Worm (Caenorhabditis elegans) whole organism, L4/young adult: ENCODE measurements around the gene madf-3.

Source experiments
- W03F9.2 ChIP-seq: fragments of 150-350 bp; optimal IDR thresholded peaks from 2 replicates; lab custom pipeline; 2014; ENCODE audit warnings: missing biosample characterization, missing genetic modification characterization
- dao-5 ChIP-seq: sonication (generic microtip); optimal IDR thresholded peaks from 2 replicates; lab custom pipeline; 2016; ENCODE audit warnings: missing genotype, missing genetic modification characterization, moderate library complexity, missing compliant biosample characterization
- him-1 ChIP-seq: sonication (generic microtip); optimal IDR thresholded peaks from 2 replicates; lab custom pipeline; 2016; ENCODE audit warnings: missing genotype, missing genetic modification reagents, missing genetic modification characterization, missing compliant biosample characterization

The madf-3 gene

DNA sequence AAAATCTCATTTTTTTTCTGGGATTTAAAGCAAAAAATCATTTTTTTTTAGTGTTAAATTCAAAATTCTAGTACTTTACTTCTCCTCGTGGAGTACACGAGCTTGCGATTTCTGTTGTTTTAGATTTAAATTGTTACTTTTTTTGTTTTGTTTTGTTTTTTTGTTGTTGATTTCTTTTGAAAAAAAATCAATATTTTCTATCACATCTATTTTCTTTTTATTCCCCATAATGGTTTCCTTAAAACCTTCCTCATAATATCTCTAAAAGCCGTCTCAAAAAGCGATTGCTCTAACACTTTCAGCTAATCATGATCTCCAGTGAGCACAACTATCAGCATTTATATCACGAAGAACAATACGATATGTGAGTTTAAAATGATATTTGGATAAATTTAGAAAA is at the start of gene madf-3:
TSS of gene madf-3 (plus strand) at position 301 of the 400 bp plus-strand sequence.
- TF ChIP-seq W03F9.2 (tag; lab: Kevin White, UChicago) (no peak), him-1 (tag; lab: Kevin White, UChicago) (no peak)

DNA sequence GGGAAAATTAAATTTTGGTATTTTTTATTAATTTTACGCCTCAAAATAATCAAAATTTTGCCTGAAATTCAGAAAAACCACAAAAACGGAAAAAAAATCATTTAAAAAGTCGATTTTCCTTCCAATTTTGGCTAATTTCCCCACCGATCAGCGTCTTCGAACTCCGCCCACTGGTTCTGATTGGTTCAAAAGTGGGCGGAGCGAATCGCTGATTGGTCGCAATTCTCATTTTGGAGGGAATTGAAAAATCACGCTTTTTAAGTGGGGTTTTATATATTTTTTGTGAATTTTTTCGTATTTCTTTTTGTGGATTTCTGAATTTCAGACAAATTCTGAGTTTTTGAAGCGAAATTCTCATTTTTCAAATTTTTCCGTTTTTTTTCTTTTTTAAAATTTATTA is 47.6 kb upstream of the madf-3 start:
- TF ChIP-seq dao-5, result no peak

DNA sequence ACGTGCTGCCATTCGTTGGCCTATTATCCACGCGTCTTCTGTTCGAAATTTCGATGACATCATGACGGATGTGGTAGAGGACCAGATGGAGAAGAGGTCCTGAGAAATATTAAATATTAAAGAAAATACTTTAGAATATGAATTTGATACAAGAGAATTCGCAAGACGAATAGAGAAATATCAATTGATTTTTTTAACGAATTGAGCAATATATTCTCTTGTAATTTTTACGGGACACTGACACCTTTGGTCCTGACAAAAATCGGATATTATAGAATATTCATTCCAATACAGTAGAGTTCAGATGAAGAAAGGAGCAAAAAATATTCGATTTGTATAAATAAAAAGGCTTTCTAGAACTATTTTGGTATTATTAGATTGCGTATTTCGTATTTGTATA is 46.4 kb upstream of the madf-3 start, which contains the start of gene C01F1.6:
TSS of gene C01F1.6 (minus strand) at position 101 of the 400 bp plus-strand sequence.
- TF ChIP-seq dao-5, result no peak
- no peak for TF ChIP-seq him-1 (tag; lab: Kevin White, UChicago)
- no peak for TF ChIP-seq W03F9.2 (tag; lab: Kevin White, UChicago)

DNA sequence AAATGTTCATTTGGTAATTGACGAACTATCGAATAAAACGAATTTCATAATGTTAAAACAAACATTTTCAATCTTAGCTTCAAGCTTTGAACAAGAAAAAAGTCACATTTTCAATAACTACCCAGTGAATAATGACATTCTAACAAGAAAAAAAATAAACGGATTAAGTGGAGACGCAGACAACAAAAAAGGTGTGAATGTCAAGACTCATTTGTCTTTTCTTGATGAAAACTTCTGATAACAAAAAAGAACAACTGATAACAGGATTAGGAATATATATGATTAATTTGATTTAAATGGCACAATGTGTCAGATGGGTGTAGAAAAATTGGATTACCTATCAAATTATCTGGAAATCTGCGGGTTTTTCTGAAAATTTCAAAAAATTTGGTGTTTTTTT is 46.0 kb upstream of the madf-3 start:
- TF ChIP-seq dao-5 (no peak), W03F9.2 (tag; lab: Kevin White, UChicago) (no peak), him-1 (tag; lab: Kevin White, UChicago) (no peak)

DNA sequence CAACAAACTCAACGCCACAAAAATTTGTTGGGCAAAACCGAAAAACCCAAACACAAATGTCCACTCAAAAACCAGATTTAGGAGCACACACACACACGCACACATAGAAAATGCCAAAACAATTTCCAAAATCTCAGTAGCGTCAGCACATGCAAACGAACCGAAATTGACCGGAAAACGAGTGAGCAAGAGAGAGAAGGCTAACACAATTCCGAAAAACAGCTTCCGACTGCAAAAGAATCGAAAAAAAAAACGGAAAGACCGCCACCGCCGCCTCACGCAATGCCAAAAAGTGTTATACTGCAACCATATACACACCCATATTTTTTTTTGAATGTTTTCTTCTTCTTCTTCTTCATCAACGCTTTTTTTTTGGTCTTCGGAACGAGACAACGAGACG is 42.7 kb upstream of the madf-3 start:
- no peak for TF ChIP-seq W03F9.2 (tag; lab: Kevin White, UChicago)
- no peak for TF ChIP-seq dao-5
- TF ChIP-seq him-1 (tag; lab: Kevin White, UChicago), result no peak

DNA sequence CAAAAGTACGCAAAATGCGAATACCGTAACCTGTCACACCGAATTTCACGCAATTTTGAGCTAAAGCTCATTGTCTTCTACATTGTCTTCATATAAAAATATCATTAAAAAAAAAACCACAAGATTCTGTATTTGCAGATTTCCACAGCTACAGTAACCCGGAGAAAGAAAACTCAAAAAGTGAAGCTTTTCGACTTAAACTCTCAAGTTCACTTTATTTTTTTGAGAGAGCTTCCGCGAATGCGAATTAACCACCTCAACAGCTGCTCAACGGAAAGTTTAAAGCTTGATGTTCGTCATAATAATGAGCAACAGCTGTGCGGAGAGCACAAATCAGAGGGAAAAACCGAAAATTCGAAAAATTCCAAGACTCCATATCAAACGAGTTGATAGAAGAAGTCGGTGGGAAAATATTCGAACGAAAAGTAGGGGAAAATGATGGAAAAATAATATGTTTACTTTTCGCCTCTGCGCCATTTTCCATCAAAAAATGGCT is 41.5 kb upstream of the madf-3 start:
- no peak for TF ChIP-seq W03F9.2 (tag; lab: Kevin White, UChicago)
- no peak for TF ChIP-seq dao-5

DNA sequence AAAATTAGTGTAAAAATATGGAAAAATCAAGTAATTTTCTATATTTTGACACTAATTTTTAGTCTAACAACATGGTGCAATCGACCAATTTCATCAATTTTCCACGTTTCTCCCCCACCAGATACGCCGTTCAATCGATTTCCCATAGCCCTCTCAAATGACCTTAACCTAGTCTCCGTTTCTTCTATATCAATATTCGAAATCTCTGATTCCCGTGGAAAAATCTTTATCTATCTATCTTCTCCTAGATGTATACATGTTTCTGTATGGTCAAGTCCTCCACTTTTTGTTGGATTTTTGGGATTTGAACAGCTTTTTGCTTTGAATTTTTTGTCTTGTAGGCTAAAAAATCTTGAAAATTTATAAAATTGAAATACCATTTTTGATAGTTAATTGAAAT is 40.4 kb upstream of the madf-3 start:
- TF ChIP-seq dao-5, result no peak
- no peak for TF ChIP-seq W03F9.2 (tag; lab: Kevin White, UChicago)
- TF ChIP-seq him-1 (tag; lab: Kevin White, UChicago), result no peak

DNA sequence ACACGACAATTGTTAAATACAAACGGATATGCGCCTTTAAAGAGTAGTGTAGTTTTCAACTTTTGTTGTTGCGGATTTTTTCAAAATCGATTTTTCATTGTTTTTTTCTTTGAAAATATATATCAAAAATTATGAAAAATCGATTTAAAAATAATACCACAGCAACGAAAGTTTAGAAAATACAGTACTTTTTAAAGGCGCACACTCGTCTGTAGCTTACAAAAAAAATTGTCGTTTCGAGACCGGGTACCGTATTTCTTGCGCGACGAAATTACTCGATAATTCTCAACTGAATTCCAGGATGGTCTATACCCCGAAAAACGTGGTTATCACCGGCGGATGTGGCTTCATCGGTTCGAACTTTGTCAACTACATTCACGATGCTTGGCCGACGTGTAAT is 39.7 kb upstream of the madf-3 start, which contains the start of gene rml-4:
TSS of gene rml-4 (plus strand) at position 301 of the 400 bp plus-strand sequence.
- TF ChIP-seq him-1 (tag; lab: Kevin White, UChicago), result no peak
- no peak for TF ChIP-seq dao-5
- TF ChIP-seq W03F9.2 (tag; lab: Kevin White, UChicago), result no peak

DNA sequence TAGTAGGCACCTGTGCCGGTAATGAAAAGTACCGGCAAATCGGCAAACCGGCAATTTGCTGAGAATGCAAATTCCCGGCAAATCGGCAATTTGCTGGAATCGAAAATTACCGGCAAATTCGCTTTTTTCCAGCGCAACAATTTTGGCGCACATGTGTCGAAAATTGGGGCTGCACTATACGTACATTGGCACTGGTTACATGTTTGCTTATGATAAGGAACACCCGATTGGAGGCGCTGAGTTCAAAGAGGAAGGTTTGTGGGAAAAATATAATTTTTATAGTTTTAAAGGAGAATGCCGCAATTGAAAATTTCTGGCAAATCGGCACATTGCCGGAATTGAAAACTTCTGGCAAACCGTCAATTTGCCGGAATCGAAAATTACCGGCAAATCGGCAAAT is 37.3 kb upstream of the madf-3 start:
- TF ChIP-seq W03F9.2 (tag; lab: Kevin White, UChicago), result no peak
- no peak for TF ChIP-seq dao-5

DNA sequence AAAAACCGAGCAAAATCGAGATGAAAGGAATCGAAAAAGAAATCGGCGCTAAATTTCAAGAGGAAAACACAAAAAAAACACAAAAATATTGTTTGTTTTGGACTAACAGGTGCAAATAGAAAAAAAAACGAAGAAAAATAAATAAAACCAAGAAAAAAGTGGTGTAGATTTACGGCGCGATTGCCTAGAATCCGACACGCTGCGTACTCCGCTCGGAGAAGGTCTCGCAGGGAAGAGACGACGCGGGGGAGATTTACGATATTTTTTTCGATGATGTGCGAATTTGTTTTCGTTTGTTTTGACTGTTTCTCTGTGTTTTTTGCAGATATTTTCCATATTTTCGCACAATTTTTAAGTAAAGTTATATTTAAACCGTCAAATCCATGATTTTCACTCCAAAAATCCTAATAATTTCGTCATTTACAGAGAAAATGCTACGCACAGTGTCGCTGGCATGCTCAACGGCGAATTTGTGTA is 35.3 kb upstream of the madf-3 start, which contains the start of gene sco-1:
TSS of gene sco-1 (plus strand) at position 427 of the 477 bp plus-strand sequence.
- peak; percentile 95 for TF ChIP-seq W03F9.2 (tag; lab: Kevin White, UChicago)
- no peak for TF ChIP-seq dao-5
- peak; percentile 92 for TF ChIP-seq him-1 (tag; lab: Kevin White, UChicago)

DNA sequence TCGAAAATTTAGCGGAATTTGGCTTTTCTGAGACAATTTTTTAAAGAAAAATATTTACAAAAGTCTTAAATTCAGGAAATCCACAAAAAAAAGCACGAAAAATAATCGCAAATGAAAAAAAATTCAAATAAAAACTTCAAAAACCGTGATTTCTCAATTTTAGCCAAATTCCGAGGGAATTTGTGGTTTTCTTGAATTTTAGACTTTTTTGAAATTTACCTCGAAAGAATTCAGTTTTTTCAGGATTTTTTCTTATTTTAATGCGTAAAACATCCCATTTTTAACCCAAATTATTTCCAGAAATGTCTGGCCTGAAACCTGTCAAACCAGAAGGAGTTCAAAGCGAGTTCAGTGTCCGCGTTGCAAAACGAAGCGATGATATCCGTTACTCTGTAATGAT is 33.2 kb upstream of the madf-3 start, which contains the start of gene gtf-2F1:
TSS of gene gtf-2F1 (plus strand) at position 301 of the 400 bp plus-strand sequence.
- TF ChIP-seq W03F9.2 (tag; lab: Kevin White, UChicago), result no peak
- no peak for TF ChIP-seq dao-5
- TF ChIP-seq him-1 (tag; lab: Kevin White, UChicago), result no peak

DNA sequence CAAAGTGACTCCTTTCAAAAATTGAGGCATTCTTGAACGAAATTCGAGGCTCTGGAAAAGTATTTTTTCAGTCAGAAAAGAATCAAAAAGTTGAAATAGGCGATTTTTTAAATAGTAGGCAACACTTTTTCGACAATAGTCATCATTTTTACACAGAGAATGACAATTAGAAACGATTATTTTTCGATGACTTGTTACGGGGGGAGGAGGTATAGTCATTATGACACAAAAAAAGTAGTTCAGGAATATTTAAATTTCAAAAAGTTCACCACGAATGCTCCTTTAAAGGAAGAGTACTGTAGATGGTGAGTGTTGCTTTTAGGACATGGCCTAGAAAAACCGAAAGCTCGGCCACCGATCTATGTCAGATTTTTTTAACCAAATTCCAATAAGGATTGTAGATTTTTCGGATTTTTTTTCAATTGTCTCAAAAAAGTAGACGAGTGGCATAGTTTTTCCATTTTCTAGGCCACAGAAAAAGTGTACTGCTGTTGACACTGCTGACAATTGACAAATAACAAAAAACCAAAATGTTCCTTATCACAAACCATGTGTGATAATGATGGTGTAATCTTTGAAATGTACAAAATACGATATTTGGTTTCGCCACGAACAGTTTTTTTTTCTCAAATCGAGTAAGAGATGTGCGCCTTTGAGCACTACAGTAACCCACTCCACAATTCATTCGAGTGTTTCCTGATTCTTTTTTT is 27.5 kb upstream of the madf-3 start, which contains the start of gene Y52E8A.3:
TSS of gene Y52E8A.3 (minus strand) at position 51 of the 710 bp plus-strand sequence.
- no peak for TF ChIP-seq dao-5

DNA sequence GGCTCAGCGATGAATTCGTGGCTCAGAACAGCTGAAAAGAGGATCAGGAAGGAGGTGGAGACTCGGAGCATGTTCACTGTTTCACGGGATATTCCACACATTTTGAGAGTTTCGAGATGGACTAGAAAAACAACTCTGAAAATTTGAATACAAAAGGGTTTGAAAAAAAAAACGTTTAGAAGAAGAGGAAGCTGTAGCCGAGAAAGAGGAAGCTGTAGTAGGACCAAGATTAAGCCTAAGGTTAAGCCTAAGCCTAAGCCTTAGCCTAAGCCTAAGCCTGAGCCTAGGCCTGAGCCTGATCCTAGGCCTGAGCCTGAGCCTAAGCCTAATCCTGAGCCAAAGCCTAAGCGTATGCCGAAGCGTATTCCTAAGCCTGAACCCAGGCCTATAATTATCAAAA is 22.4 kb upstream of the madf-3 start, which contains the start of gene plep-1:
TSS of gene plep-1 (minus strand) at position 101 of the 400 bp plus-strand sequence.
- no peak for TF ChIP-seq dao-5

DNA sequence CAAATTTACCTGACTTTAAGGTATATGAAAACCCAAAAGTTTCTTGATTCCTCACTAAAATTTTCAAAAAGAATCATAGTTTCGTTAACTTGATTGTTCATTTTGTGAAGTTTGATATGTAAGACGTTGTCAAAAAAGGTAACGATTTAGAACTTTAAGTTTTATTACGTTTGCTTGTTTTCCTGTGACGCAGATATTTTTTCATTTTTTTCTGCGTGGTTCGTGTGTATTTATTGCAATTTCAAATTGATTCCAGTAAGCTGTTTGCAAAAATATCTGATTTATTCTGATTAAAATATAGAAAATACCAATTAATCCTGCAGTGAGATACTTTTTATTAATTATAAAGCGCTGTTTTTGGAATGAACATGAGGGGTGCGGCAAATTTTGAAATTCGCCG is 18.5 kb upstream of the madf-3 start, which contains the start of gene srw-40:
TSS of gene srw-40 (minus strand) at position 101 of the 400 bp plus-strand sequence.
- TF ChIP-seq W03F9.2 (tag; lab: Kevin White, UChicago) (no peak), him-1 (tag; lab: Kevin White, UChicago) (no peak), dao-5 (no peak)

DNA sequence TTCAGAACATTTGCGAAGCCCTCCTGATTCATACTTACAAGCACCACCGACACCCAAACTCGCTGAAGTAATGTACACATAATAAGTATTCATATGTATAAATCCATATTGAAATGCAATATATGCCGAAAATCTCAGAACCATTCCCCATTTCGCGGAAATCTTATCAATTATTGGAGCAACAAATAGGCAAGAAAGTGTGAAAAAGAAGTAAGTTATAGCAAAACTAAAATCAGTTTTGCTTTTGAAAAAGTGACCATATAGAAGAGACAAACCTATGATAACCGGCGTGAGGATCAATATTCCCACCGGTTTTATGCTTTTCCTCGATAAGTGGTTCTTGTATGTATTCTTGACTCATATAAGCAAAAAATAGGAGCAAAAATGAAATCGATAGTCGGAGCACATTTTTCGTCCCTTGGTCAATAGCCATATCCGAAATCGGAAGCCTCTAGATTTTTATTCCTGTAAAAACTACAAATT is 15.0 kb upstream of the madf-3 start, which contains the start of gene Y52E8A.6:
TSS of gene Y52E8A.6 (minus strand) at position 433 of the 483 bp plus-strand sequence.
- TF ChIP-seq him-1 (tag; lab: Kevin White, UChicago) (no peak), W03F9.2 (tag; lab: Kevin White, UChicago) (no peak), dao-5 (no peak)
